Worm (Caenorhabditis elegans): ENCODE data around the gene sri-2.

The sri-2 gene

DNA sequence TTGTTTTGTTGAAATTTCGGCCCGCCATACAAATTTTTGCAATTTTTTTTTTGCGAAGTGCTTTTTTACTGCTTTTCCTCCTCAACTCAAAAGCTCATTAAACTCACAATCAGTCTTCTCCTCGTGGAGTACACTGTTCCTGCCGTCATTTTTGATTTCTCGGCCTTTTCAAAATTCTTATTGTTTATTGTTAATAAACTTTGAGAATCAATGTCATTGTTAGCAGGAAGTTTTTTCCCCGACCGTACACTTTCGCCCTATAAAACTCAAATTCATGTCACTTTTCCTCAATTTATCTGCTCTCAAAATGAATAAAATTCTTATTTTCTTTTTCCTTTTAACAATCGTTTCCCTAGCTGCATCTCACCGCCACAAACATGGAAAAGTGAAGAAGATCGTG is 10.8 kb upstream of the sri-2 start, which contains the start of gene clec-232:
Gene clec-232 (plus strand): TSS at position 301 of the 400 bp plus-strand sequence.
- no peak for TF ChIP-seq lin-40 (tag; optimal IDR thresholded peaks at IDR 0.05)
- no peak for TF ChIP-seq ztf-25 (GFP tag; IDR thresholded peaks at IDR 0.05)
- TF ChIP-seq dox-1 (GFP tag; IDR thresholded peaks at IDR 0.05): no peak
- TF ChIP-seq die-1 (tag; optimal IDR thresholded peaks at IDR 0.05): no peak
- TF ChIP-seq akir-1 (GFP tag; optimal IDR thresholded peaks at IDR 0.05): no peak
- no peak for TF ChIP-seq F57A8.1 (GFP tag; optimal IDR thresholded peaks at IDR 0.05)
- TF ChIP-seq F52B5.7 (tag; optimal IDR thresholded peaks at IDR 0.05): no peak
- no peak for TF ChIP-seq F37B4.10 (GFP tag; IDR thresholded peaks at IDR 0.05)
- TF ChIP-seq dpl-1 (GFP tag; optimal IDR thresholded peaks at IDR 0.05): no peak
- TF ChIP-seq B0336.3 (GFP tag; IDR thresholded peaks at IDR 0.05): no peak
- no peak for TF ChIP-seq nhr-27 (tag; optimal IDR thresholded peaks at IDR 0.05)
- no peak for TF ChIP-seq F22D6.2 (tag; optimal IDR thresholded peaks at IDR 0.05)
- TF ChIP-seq repo-1 (tag; optimal IDR thresholded peaks at IDR 0.05): no peak
- TF ChIP-seq egl-18 (GFP tag; IDR thresholded peaks at IDR 0.05): no peak
- TF ChIP-seq cebp-1 (GFP tag; IDR thresholded peaks at IDR 0.05): no peak
- no peak for TF ChIP-seq cebp-1 (tag; optimal IDR thresholded peaks at IDR 0.05)
- TF ChIP-seq C17E4.6 (GFP tag; IDR thresholded peaks at IDR 0.05): no peak
- TF ChIP-seq hmg-20 (GFP tag; IDR thresholded peaks at IDR 0.05): no peak
- TF ChIP-seq hrde-1 (tag; optimal IDR thresholded peaks at IDR 0.05; ENCODE audit: borderline replicate concordance): no peak
- TF ChIP-seq F23B12.7 (tag; optimal IDR thresholded peaks at IDR 0.05; ENCODE audit: insufficient read depth): no peak

DNA sequence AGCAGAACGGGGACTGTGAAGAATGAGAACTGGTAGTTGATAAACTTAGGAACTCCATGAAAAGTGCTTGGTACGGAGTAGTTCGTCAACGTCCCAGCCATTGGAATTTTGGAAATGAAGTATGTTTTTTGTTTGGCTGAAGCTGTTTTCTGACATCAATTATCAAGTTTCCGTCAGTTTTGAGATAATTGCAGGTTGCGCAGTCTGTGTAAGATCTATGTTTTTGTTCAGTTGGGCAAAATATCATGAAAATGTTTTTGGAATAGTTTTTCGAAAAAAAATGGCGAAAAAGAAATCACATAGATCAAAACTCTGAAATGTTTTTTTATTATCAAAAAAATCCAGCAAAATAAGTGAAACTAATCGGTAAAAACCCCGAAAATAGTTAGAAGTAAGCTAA is 9.8 kb upstream of the sri-2 start, which contains the start of gene sru-22:
Gene sru-22 (minus strand): TSS at position 101 of the 400 bp plus-strand sequence.
- TF ChIP-seq F23B12.7 (tag; optimal IDR thresholded peaks at IDR 0.05; ENCODE audit: insufficient read depth) (no peak), snpc-1.3 (tag; optimal IDR thresholded peaks at IDR 0.05; ENCODE audit: insufficient read depth) (no peak), T26A5.8 (tag; optimal IDR thresholded peaks at IDR 0.05) (no peak), repo-1 (tag; optimal IDR thresholded peaks at IDR 0.05) (no peak), sptf-2 (GFP tag; optimal IDR thresholded peaks at IDR 0.05) (no peak), lin-54 (GFP tag; optimal IDR thresholded peaks at IDR 0.05) (no peak), Y53F4B.3 (GFP tag; IDR thresholded peaks at IDR 0.05) (no peak), cebp-2 (GFP tag; IDR thresholded peaks at IDR 0.05) (no peak), ceh-58 (GFP tag; IDR thresholded peaks at IDR 0.05) (no peak), tlf-1 (GFP tag; optimal IDR thresholded peaks at IDR 0.05) (no peak), let-607 (tag; optimal IDR thresholded peaks at IDR 0.05) (no peak), madf-3 (GFP tag; IDR thresholded peaks at IDR 0.05) (no peak), tbx-9 (tag; optimal IDR thresholded peaks at IDR 0.05; ENCODE audit: borderline replicate concordance) (no peak), T07F8.4 (tag; optimal IDR thresholded peaks at IDR 0.05) (no peak)

DNA sequence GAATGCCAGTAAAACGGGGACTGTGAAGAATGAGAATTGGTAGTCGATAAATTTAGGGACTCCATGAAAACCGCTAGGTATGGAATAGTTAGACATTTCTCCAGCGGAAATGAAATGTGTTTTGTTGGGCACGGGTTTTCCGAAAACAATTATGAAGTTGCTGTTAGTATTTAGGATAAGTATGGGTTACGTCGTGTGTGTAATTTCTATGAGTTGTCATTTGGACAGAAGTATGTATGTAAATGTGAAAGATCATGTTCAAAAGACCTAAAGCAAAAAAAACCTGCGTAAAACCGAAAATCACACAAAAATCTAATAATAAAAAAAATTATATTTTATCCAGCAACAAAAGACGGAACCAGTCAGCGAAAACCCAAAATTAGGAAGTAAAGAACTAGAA is 7.5 kb upstream of the sri-2 start, which contains the start of gene sru-23:
Gene sru-23 (minus strand): TSS at position 101 of the 400 bp plus-strand sequence.
- no peak for TF ChIP-seq C17E4.6 (GFP tag; IDR thresholded peaks at IDR 0.05)
- TF ChIP-seq somi-1 (GFP tag; optimal IDR thresholded peaks at IDR 0.05): no peak
- TF ChIP-seq tbx-9 (tag; optimal IDR thresholded peaks at IDR 0.05; ENCODE audit: borderline replicate concordance): no peak
- no peak for TF ChIP-seq lin-26 (GFP tag; IDR thresholded peaks at IDR 0.05)
- no peak for TF ChIP-seq efl-1 (GFP tag; optimal IDR thresholded peaks at IDR 0.05)
- no peak for TF ChIP-seq ztf-22 (GFP tag; optimal IDR thresholded peaks at IDR 0.05)
- TF ChIP-seq ztf-25 (GFP tag; IDR thresholded peaks at IDR 0.05): no peak
- no peak for TF ChIP-seq ztf-3 (GFP tag; optimal IDR thresholded peaks at IDR 0.05)
- no peak for TF ChIP-seq Y95B8A.8 (GFP tag; IDR thresholded peaks at IDR 0.05)
- TF ChIP-seq ama-1 (optimal IDR thresholded peaks at IDR 0.05): no peak
- TF ChIP-seq ama-1 (GFP tag; optimal IDR thresholded peaks at IDR 0.05): no peak
- TF ChIP-seq lsl-1 (GFP tag; optimal IDR thresholded peaks at IDR 0.05): no peak
- TF ChIP-seq ZK185.1 (tag; optimal IDR thresholded peaks at IDR 0.05; ENCODE audit: poor library complexity, severe bottlenecking): no peak
- TF ChIP-seq zfh-2 (GFP tag; conservative IDR thresholded peaks at IDR 0.05): no peak
- TF ChIP-seq repo-1 (tag; optimal IDR thresholded peaks at IDR 0.05): no peak
- TF ChIP-seq ztf-18 (tag; optimal IDR thresholded peaks at IDR 0.05): no peak
- no peak for TF ChIP-seq unc-62 (GFP tag; optimal IDR thresholded peaks at IDR 0.05)
- TF ChIP-seq egl-18 (GFP tag; IDR thresholded peaks at IDR 0.05): no peak
- TF ChIP-seq chd-7 (tag; optimal IDR thresholded peaks at IDR 0.05): no peak
